Fruit fly (Drosophila melanogaster) whole organism, embryonic: Measurements from ENCODE around the gene TMEM216.

Experiments used
- Bdp1 ChIP-seq: fragments of 200-800 bp; sonication (Bioruptor generic); optimal IDR thresholded peaks from 3 replicates; lab custom pipeline; 2016; ENCODE audit warnings: missing biosample characterization, missing genetic modification characterization
- BtbVII ChIP-seq: fragments of 200-800 bp; sonication (Bioruptor generic); optimal IDR thresholded peaks from 3 replicates; lab custom pipeline; 2017; ENCODE audit warnings: missing biosample characterization, mild to moderate bottlenecking, missing genetic modification characterization
- CG10462 ChIP-seq: fragments of 200-800 bp; sonication (Bioruptor generic); optimal IDR thresholded peaks from 2 replicates; lab custom pipeline; 2016; ENCODE audit warnings: missing biosample characterization, missing genetic modification characterization
- CG11504 ChIP-seq: fragments of 200-800 bp; sonication (Bioruptor generic); optimal IDR thresholded peaks from 3 replicates; lab custom pipeline; 2019; ENCODE audit warnings: missing biosample characterization, mild to moderate bottlenecking, missing genetic modification characterization, moderate library complexity
- CG12071 ChIP-seq: fragments of 200-800 bp; sonication (Bioruptor generic); optimal IDR thresholded peaks from 3 replicates; lab custom pipeline; 2018; ENCODE audit warnings: missing biosample characterization, mild to moderate bottlenecking, missing genetic modification characterization
- CG15696 ChIP-seq: fragments of 200-800 bp; sonication (Bioruptor generic); optimal IDR thresholded peaks from 2 replicates; lab custom pipeline; 2019; ENCODE audit warnings: missing biosample characterization, mild to moderate bottlenecking, missing genetic modification characterization, moderate library complexity
- CG17829 ChIP-seq: fragments of 200-800 bp; optimal IDR thresholded peaks from 2 replicates; lab custom pipeline; 2019; ENCODE audit warnings: missing biosample characterization, mild to moderate bottlenecking, missing genetic modification characterization, moderate library complexity
- CG17912 ChIP-seq: fragments of 200-800 bp; sonication (Bioruptor generic); optimal IDR thresholded peaks from 2 replicates; lab custom pipeline; 2018; ENCODE audit warnings: missing biosample characterization, mild to moderate bottlenecking, missing genetic modification characterization
- CG1792 ChIP-seq: fragments of 200-800 bp; sonication (Bioruptor generic); optimal IDR thresholded peaks from 2 replicates; lab custom pipeline; 2016; ENCODE audit warnings: missing biosample characterization, missing genetic modification characterization
- CG30020 ChIP-seq: fragments of 200-800 bp; optimal IDR thresholded peaks from 2 replicates; lab custom pipeline; 2019; ENCODE audit warnings: missing biosample characterization, mild to moderate bottlenecking, missing genetic modification characterization, moderate library complexity
- CG32767 ChIP-seq: fragments of 200-800 bp; sonication (Bioruptor generic); IDR thresholded peaks from 2 replicates; pipeline ENCODE4 v1.3.6; 2022; ENCODE audit warnings: missing biosample characterization, missing genetic modification characterization
- CG6813 ChIP-seq: fragments of 200-800 bp; sonication (Bioruptor generic); optimal IDR thresholded peaks from 2 replicates; lab custom pipeline; 2017; ENCODE audit warnings: missing biosample characterization, missing genetic modification characterization, mild to moderate bottlenecking, moderate library complexity, missing genetic modification reagents
- CG6854 ChIP-seq: fragments of 200-800 bp; sonication (Bioruptor generic); optimal IDR thresholded peaks from 3 replicates; lab custom pipeline; 2017; ENCODE audit warnings: missing biosample characterization, mild to moderate bottlenecking, missing genetic modification characterization
- CG8944 ChIP-seq: fragments of 200-800 bp; sonication (Bioruptor generic); optimal IDR thresholded peaks from 3 replicates; lab custom pipeline; 2016; ENCODE audit warnings: missing biosample characterization, missing genetic modification characterization
- CG9609 ChIP-seq: fragments of 200-800 bp; sonication (Bioruptor generic); optimal IDR thresholded peaks from 3 replicates; lab custom pipeline; 2016; ENCODE audit warnings: missing biosample characterization, missing genetic modification characterization
- Camta ChIP-seq: fragments of 200-800 bp; sonication (Bioruptor generic); optimal IDR thresholded peaks from 2 replicates; lab custom pipeline; 2016; ENCODE audit warnings: missing biosample characterization, missing genetic modification characterization
- Doc2 ChIP-seq: fragments of 200-800 bp; sonication (Bioruptor generic); IDR thresholded peaks from 2 replicates; pipeline ENCODE4 v1.3.6; 2022; ENCODE audit warnings: missing biosample characterization, missing genetic modification characterization
- Doc3 ChIP-seq: fragments of 200-800 bp; sonication (Bioruptor generic); IDR thresholded peaks from 3 replicates; pipeline ENCODE4 v1.3.6; 2022; ENCODE audit warnings: missing biosample characterization, missing genetic modification characterization; ENCODE audit not compliant: partially characterized antibody
- Hey ChIP-seq: fragments of 200-800 bp; sonication (Bioruptor generic); optimal IDR thresholded peaks from 3 replicates; lab custom pipeline; 2018; ENCODE audit warnings: missing biosample characterization, mild to moderate bottlenecking, missing genetic modification characterization
- Hmr ChIP-seq: fragments of 200-800 bp; sonication (Bioruptor generic); optimal IDR thresholded peaks from 3 replicates; lab custom pipeline; 2017; ENCODE audit warnings: mild to moderate bottlenecking, missing biosample characterization, missing genetic modification reagents, missing genetic modification characterization
- Hr78 ChIP-seq, 2 experiments: fragments of 200-800 bp in 1 of 2; fragments of >200 bp in 1 of 2; sonication (Bioruptor generic) in 1 of 2; optimal IDR thresholded peaks; 2 replicates each; lab custom pipeline; 2017 to 2019; ENCODE audit warnings: missing biosample characterization in 2 of 2, missing genetic modification characterization in 2 of 2, mild to moderate bottlenecking in 1 of 2, moderate library complexity in 1 of 2
- Pdp1 ChIP-seq, 2 experiments: fragments of 200-800 bp; sonication (Bioruptor generic); optimal IDR thresholded peaks; 3 replicates each; lab custom pipeline; 2016; ENCODE audit warnings: missing biosample characterization in 2 of 2, missing genetic modification characterization in 2 of 2, mild to moderate bottlenecking in 1 of 2, moderate library complexity in 1 of 2
- Sry-δ ChIP-seq: fragments of 200-800 bp; sonication (Bioruptor generic); optimal IDR thresholded peaks from 2 replicates; lab custom pipeline; 2016; ENCODE audit warnings: missing biosample characterization, missing genetic modification characterization
- Xrp1 ChIP-seq: fragments of 200-800 bp; sonication (Bioruptor generic); IDR thresholded peaks from 2 replicates; pipeline ENCODE4 v1.3.6; 2022; ENCODE audit warnings: missing biosample characterization, missing genetic modification characterization
- bigmax ChIP-seq: fragments of 200-800 bp; sonication (Bioruptor generic); optimal IDR thresholded peaks from 2 replicates; lab custom pipeline; 2018; ENCODE audit warnings: missing biosample characterization, mild to moderate bottlenecking, missing genetic modification characterization
- bowl ChIP-seq: fragments of 200-800 bp; sonication (Bioruptor generic); IDR thresholded peaks from 2 replicates; pipeline ENCODE4 v1.3.6; 2022; ENCODE audit warnings: missing biosample characterization, missing genetic modification characterization
- cg ChIP-seq: fragments of 200-800 bp; sonication (Bioruptor generic); optimal IDR thresholded peaks from 3 replicates; lab custom pipeline; 2019; ENCODE audit warnings: missing biosample characterization, mild to moderate bottlenecking, missing genetic modification characterization, moderate library complexity
- crp ChIP-seq, 2 experiments: fragments of 200-800 bp; sonication (Bioruptor generic); optimal IDR thresholded peaks; 2 replicates in 1 of 2; 3 replicates in 1 of 2; lab custom pipeline; 2017; ENCODE audit warnings: missing biosample characterization in 2 of 2, missing genetic modification characterization in 2 of 2, mild to moderate bottlenecking in 1 of 2, moderate library complexity in 1 of 2
- cwo ChIP-seq: fragments of 200-800 bp; sonication (Bioruptor generic); optimal IDR thresholded peaks from 3 replicates; lab custom pipeline; 2017; ENCODE audit warnings: missing biosample characterization, missing genetic modification characterization, mild to moderate bottlenecking, moderate library complexity, missing genetic modification reagents
- exex ChIP-seq: fragments of 200-800 bp; sonication (Bioruptor generic); optimal IDR thresholded peaks from 4 replicates; lab custom pipeline; 2018; ENCODE audit warnings: missing biosample characterization, mild to moderate bottlenecking, missing genetic modification characterization, moderate library complexity
- grn ChIP-seq: fragments of 200-800 bp; sonication (Bioruptor generic); optimal IDR thresholded peaks from 3 replicates; lab custom pipeline; 2017; ENCODE audit warnings: missing biosample characterization, missing genetic modification characterization
- her ChIP-seq: fragments of 200-800 bp; sonication (Bioruptor generic); optimal IDR thresholded peaks from 2 replicates; lab custom pipeline; 2016; ENCODE audit warnings: missing biosample characterization, missing genetic modification characterization
- hth ChIP-seq: fragments of >200 bp; optimal IDR thresholded peaks from 2 replicates; lab custom pipeline; 2017; ENCODE audit warnings: inconsistent platforms
- insv ChIP-seq, 2 experiments: fragments of 200-800 bp; sonication (Bioruptor generic); optimal IDR thresholded peaks; 3 replicates each; lab custom pipeline; 2016 to 2018; ENCODE audit warnings: missing biosample characterization in 2 of 2, missing genetic modification characterization in 2 of 2
- knrl ChIP-seq: fragments of 200-800 bp; sonication (Bioruptor generic); IDR thresholded peaks from 3 replicates; pipeline ENCODE4 v1.3.6; 2022; ENCODE audit warnings: missing biosample characterization, missing genetic modification characterization; ENCODE audit not compliant: partially characterized antibody
- nau ChIP-seq: fragments of 200-800 bp; sonication (Bioruptor generic); optimal IDR thresholded peaks from 3 replicates; lab custom pipeline; 2017; ENCODE audit warnings: missing biosample characterization, mild to moderate bottlenecking, missing genetic modification characterization, missing genetic modification reagents
- pros ChIP-seq: fragments of 200-800 bp; sonication (Bioruptor generic); optimal IDR thresholded peaks from 3 replicates; lab custom pipeline; 2019; ENCODE audit warnings: missing biosample characterization, mild to moderate bottlenecking, missing genetic modification characterization, moderate library complexity
- salm ChIP-seq: fragments of 200-800 bp; sonication (Bioruptor generic); optimal IDR thresholded peaks from 2 replicates; lab custom pipeline; 2018; ENCODE audit warnings: missing biosample characterization, mild to moderate bottlenecking, missing genetic modification characterization
- sd ChIP-seq: fragments of 200-800 bp; sonication (Bioruptor generic); optimal IDR thresholded peaks from 3 replicates; lab custom pipeline; 2018; ENCODE audit warnings: missing biosample characterization, mild to moderate bottlenecking, missing genetic modification characterization, moderate library complexity
- seq ChIP-seq: fragments of 200-800 bp; sonication (Bioruptor generic); IDR thresholded peaks from 2 replicates; pipeline ENCODE4 v1.3.6; 2022; ENCODE audit warnings: missing biosample characterization, missing genetic modification characterization
- sim ChIP-seq: fragments of 200-800 bp; sonication (Bioruptor generic); IDR thresholded peaks from 2 replicates; pipeline ENCODE4 v1.3.6; 2022; ENCODE audit warnings: missing biosample characterization, missing genetic modification characterization
- slbo ChIP-seq: fragments of 200-800 bp; sonication (Bioruptor generic); IDR thresholded peaks from 2 replicates; pipeline ENCODE4 v1.3.6; 2022; ENCODE audit warnings: missing biosample characterization, missing genetic modification characterization
- sr ChIP-seq: fragments of 200-800 bp; sonication (Bioruptor generic); IDR thresholded peaks from 3 replicates; pipeline ENCODE4 v1.3.6; 2022; ENCODE audit warnings: missing biosample characterization, missing genetic modification characterization
- tll ChIP-seq, 2 experiments: fragments of 200-800 bp in 1 of 2; fragments of >200 bp in 1 of 2; sonication (Bioruptor generic) in 1 of 2; optimal IDR thresholded peaks; 2 replicates each; lab custom pipeline; 2017 to 2019; ENCODE audit warnings: missing biosample characterization in 2 of 2, missing genetic modification characterization in 2 of 2, mild to moderate bottlenecking in 1 of 2, moderate library complexity in 1 of 2
- tna ChIP-seq: fragments of 200-800 bp; sonication (Bioruptor generic); IDR thresholded peaks from 2 replicates; pipeline ENCODE4 v1.3.6; 2022; ENCODE audit warnings: missing biosample characterization, missing genetic modification characterization; ENCODE audit not compliant: partially characterized antibody
- ttk ChIP-seq: fragments of 200-800 bp; sonication (Bioruptor generic); IDR thresholded peaks from 2 replicates; pipeline ENCODE4 v2.1.2; 2022; ENCODE audit warnings: missing biosample characterization, missing genetic modification characterization
- tup ChIP-seq: fragments of 200-800 bp; sonication (Bioruptor generic); optimal IDR thresholded peaks from 2 replicates; lab custom pipeline; 2016; ENCODE audit warnings: missing biosample characterization, mild to moderate bottlenecking, missing genetic modification characterization, moderate library complexity
- yki ChIP-seq: fragments of >200 bp; optimal IDR thresholded peaks from 3 replicates; lab custom pipeline; 2018

TMEM216 gene

dm6 chr3R:8669029-8669707, 46.9 kb upstream of the TMEM216 start (continued):
- peak; percentile 84 for TF ChIP-seq CG17912 (GFP tag; lab: Kevin White, UChicago)
- no peak; the same call in none of the 2 replicates for TF ChIP-seq tna (GFP tag; lab: Robert Waterston, UW)
- TF ChIP-seq Doc3 (GFP tag; lab: Robert Waterston, UW), result 0 out of 3 replicates have a peak, but pooled peaks have one; percentile 34
- TF ChIP-seq hth, result no peak
- peak; percentile 93 for TF ChIP-seq CG15696
- peak; percentile 98 for TF ChIP-seq nau
- peak in 1 of 2 experiments; percentile 89 for TF ChIP-seq Hr78 (GFP tag; optimal IDR thresholded peaks at IDR 0.05; lab: Kevin White, UChicago)
- TF ChIP-seq pros (GFP tag; lab: Kevin White, UChicago), result peak; percentile 87
- peak; percentile 91 for TF ChIP-seq bowl (GFP tag; lab: Robert Waterston, UW)
- peak; percentile 95 for TF ChIP-seq CG10462 (GFP tag; lab: Kevin White, UChicago)
- no peak for TF ChIP-seq cg (GFP tag; lab: Kevin White, UChicago)
- peak; percentile 98 for TF ChIP-seq CG6854
- peak; percentile 99 for TF ChIP-seq Xrp1
- peak; percentile 86 for TF ChIP-seq exex (tag; lab: Kevin White, UChicago)
- TF ChIP-seq Doc2 (GFP tag; lab: Robert Waterston, UW), result peak; percentile 55; the same call in 1 of the 2 replicates
- TF ChIP-seq CG32767 (GFP tag; lab: Robert Waterston, UW), result peak; percentile 97
- TF ChIP-seq sim, result peak; percentile 96
- peak; percentile 99 for TF ChIP-seq Hmr
- peak; percentile 97 for TF ChIP-seq cwo
- peak in 1 of 2 experiments; percentile 64 for TF ChIP-seq tll (GFP tag; optimal IDR thresholded peaks at IDR 0.05; lab: Kevin White, UChicago)
- TF ChIP-seq Bdp1 (GFP tag; lab: Kevin White, UChicago), result peak; percentile 99
- peak; percentile 90 for TF ChIP-seq Hey (tag; lab: Kevin White, UChicago)
- peak; percentile 89 for TF ChIP-seq sr (GFP tag; lab: Robert Waterston, UW)
- peak; percentile 99 for TF ChIP-seq CG17829 (tag; lab: Kevin White, UChicago)
- TF ChIP-seq tup, result peak; percentile 97
- peak; percentile 92 for TF ChIP-seq sd (tag; lab: Kevin White, UChicago)
- peak; percentile 96 for TF ChIP-seq CG1792 (GFP tag; lab: Kevin White, UChicago)
- TF ChIP-seq crp (GFP tag; optimal IDR thresholded peaks at IDR 0.05; lab: Kevin White, UChicago), result peak; percentile 32 to 77
- TF ChIP-seq CG9609 (GFP tag; lab: Kevin White, UChicago), result peak; percentile 95
- peak; percentile 53 to 81 for TF ChIP-seq insv (GFP tag; optimal IDR thresholded peaks at IDR 0.05; lab: Kevin White, UChicago)
- TF ChIP-seq CG11504, result peak; percentile 97
- peak; percentile 98 for TF ChIP-seq BtbVII (GFP tag; lab: Kevin White, UChicago)
- TF ChIP-seq CG12071 (GFP tag; lab: Kevin White, UChicago), result peak; percentile 99
- TF ChIP-seq bigmax, result peak; percentile 85
- no peak; the same call in 1 of the 3 replicates for TF ChIP-seq knrl (GFP tag; lab: Robert Waterston, UW)
- peak; percentile 96 for TF ChIP-seq slbo (GFP tag; lab: Robert Waterston, UW)
- peak; percentile 86 for TF ChIP-seq grn (GFP tag; lab: Kevin White, UChicago)
- peak; percentile 99 for TF ChIP-seq seq (GFP tag; lab: Robert Waterston, UW)
- TF ChIP-seq yki, result peak; percentile 58
- peak; percentile 99 for TF ChIP-seq CG6813
- peak; percentile 97 for TF ChIP-seq ttk (GFP tag; lab: Robert Waterston, UW)
- peak; percentile 81 for TF ChIP-seq CG30020 (tag; lab: Kevin White, UChicago)
- TF ChIP-seq salm, result peak; percentile 96
- TF ChIP-seq Sry-δ (GFP tag; lab: Kevin White, UChicago), result peak; percentile 77
- peak; percentile 94 to 97 for TF ChIP-seq Pdp1 (GFP tag; optimal IDR thresholded peaks at IDR 0.05; lab: Kevin White, UChicago)
- TF ChIP-seq Camta (GFP tag; lab: Kevin White, UChicago), result peak; percentile 96
- peak; percentile 95 for TF ChIP-seq CG8944 (GFP tag; lab: Kevin White, UChicago)
- TF ChIP-seq her (GFP tag; lab: Kevin White, UChicago), result peak; percentile 95
